Fruit fly (Drosophila melanogaster): Measurements from ENCODE around the gene La.

La gene

dm6 chr2L:20326317-20326716 is 23.5 kb downstream of the La start:
- no peak for TF ChIP-seq HLH106 (tag; optimal IDR thresholded peaks at IDR 0.05)
- peak; percentile 26 for TF ChIP-seq h (GFP tag; optimal IDR thresholded peaks at IDR 0.05)
- TF ChIP-seq Sp1 (GFP tag; optimal IDR thresholded peaks at IDR 0.05), result no peak
- no peak for TF ChIP-seq OdsH (GFP tag; optimal IDR thresholded peaks at IDR 0.05)
- no peak for TF ChIP-seq ey (GFP tag; optimal IDR thresholded peaks at IDR 0.05)
- TF ChIP-seq CrebA (GFP tag; optimal IDR thresholded peaks at IDR 0.05; ENCODE audit: borderline replicate concordance), result no peak
- no peak for TF ChIP-seq Vsx2 (GFP tag; optimal IDR thresholded peaks at IDR 0.05; ENCODE audit: partially characterized antibody)

- TF ChIP-seq sage (GFP tag; optimal IDR thresholded peaks at IDR 0.05) (no peak), dsf (GFP tag; optimal IDR thresholded peaks at IDR 0.05; ENCODE audit: borderline replicate concordance) (no peak), Sp1 (GFP tag; optimal IDR thresholded peaks at IDR 0.05) (no peak), br (GFP tag; optimal IDR thresholded peaks at IDR 0.05) (no peak), OdsH (GFP tag; optimal IDR thresholded peaks at IDR 0.05) (no peak), Abd-B (GFP tag; optimal IDR thresholded peaks at IDR 0.05) (no peak), Rel (GFP tag; optimal IDR thresholded peaks at IDR 0.05) (no peak), Rel (tag; optimal IDR thresholded peaks at IDR 0.05) (no peak), CrebA (GFP tag; optimal IDR thresholded peaks at IDR 0.05; ENCODE audit: borderline replicate concordance) (no peak), jim (GFP tag; optimal IDR thresholded peaks at IDR 0.05) (no peak), pan (optimal IDR thresholded peaks at IDR 0.05) (no peak), Myc (optimal IDR thresholded peaks at IDR 0.05) (no peak), psq (GFP tag; optimal IDR thresholded peaks at IDR 0.05) (no peak), foxo (GFP tag; optimal IDR thresholded peaks at IDR 0.05) (no peak), Vsx2 (GFP tag; optimal IDR thresholded peaks at IDR 0.05; ENCODE audit: partially characterized antibody) (no peak), Dfd (GFP tag; optimal IDR thresholded peaks at IDR 0.05) (no peak), dmrt93B (GFP tag; optimal IDR thresholded peaks at IDR 0.05) (no peak), Dif (GFP tag; optimal IDR thresholded peaks at IDR 0.05; ENCODE audit: partially characterized antibody) (no peak), sv (GFP tag; optimal IDR thresholded peaks at IDR 0.05) (no peak), HLH106 (tag; optimal IDR thresholded peaks at IDR 0.05) (no peak)
Observed at dm6 chr2L:20325383-20325782, 24.4 kb downstream of the La start.

- no peak for TF ChIP-seq psq (GFP tag; optimal IDR thresholded peaks at IDR 0.05)
- no peak for TF ChIP-seq CG32264 (GFP tag; optimal IDR thresholded peaks at IDR 0.05)
- TF ChIP-seq HLH106 (tag; optimal IDR thresholded peaks at IDR 0.05), result no peak
- no peak for TF ChIP-seq usp (GFP tag; optimal IDR thresholded peaks at IDR 0.05)
Observed at dm6 chr2L:20322013-20322638, 27.7 kb downstream of the La start.

- no peak for TF ChIP-seq dmrt93B (GFP tag; optimal IDR thresholded peaks at IDR 0.05)
- no peak for TF ChIP-seq Dfd (GFP tag; optimal IDR thresholded peaks at IDR 0.05)
- TF ChIP-seq sv (GFP tag; optimal IDR thresholded peaks at IDR 0.05), result no peak
- TF ChIP-seq brk (GFP tag; optimal IDR thresholded peaks at IDR 0.05), result no peak
- no peak for TF ChIP-seq CrebA (GFP tag; optimal IDR thresholded peaks at IDR 0.05; ENCODE audit: borderline replicate concordance)
- no peak for TF ChIP-seq jim (GFP tag; optimal IDR thresholded peaks at IDR 0.05)
- no peak for TF ChIP-seq woc (GFP tag; optimal IDR thresholded peaks at IDR 0.05)
- TF ChIP-seq h (GFP tag; optimal IDR thresholded peaks at IDR 0.05), result no peak
- no peak for TF ChIP-seq dl (GFP tag; optimal IDR thresholded peaks at IDR 0.05; ENCODE audit: insufficient read depth in 1 of 2, partially characterized antibody in 2 of 2)
- TF ChIP-seq Abd-B (GFP tag; optimal IDR thresholded peaks at IDR 0.05), result no peak
- no peak for TF ChIP-seq Hr78 (GFP tag; optimal IDR thresholded peaks at IDR 0.05)
Observed at dm6 chr2L:20321207-20321773, 28.5 kb downstream of the La start.

- TF ChIP-seq rgr (GFP tag; optimal IDR thresholded peaks at IDR 0.05), result no peak
- TF ChIP-seq Hr78 (GFP tag; optimal IDR thresholded peaks at IDR 0.05), result no peak
Observed at dm6 chr2L:20314693-20315268, 35.0 kb downstream of the La start.
